Worm (Caenorhabditis elegans): ENCODE data around the gene mcat-1.

DNA sequence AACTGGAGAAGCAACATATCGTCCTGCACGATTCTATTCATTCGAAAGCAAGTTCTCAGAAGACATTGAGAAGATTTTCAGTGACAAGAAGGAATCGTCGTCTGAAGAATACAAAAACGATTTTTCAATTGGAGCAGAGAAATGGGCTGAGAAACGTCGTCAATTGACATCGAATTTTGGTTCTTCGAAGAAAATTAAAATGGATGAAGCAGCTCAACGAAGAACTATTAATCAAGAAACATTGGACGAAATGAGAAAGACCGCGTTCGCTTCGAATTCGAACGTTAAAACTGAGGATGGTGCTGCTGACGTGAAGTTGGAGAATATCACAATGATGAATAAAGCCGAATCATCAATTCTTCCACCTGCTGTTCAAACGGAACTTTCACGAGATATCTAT lies 45.2 kb downstream of the mcat-1 start, which contains the start of gene rpt-4:
- TF ChIP-seq snpc-4 (tag; optimal IDR thresholded peaks at IDR 0.05): no peak
- no peak for TF ChIP-seq ceh-83 (GFP tag; optimal IDR thresholded peaks at IDR 0.05)
